Fruit fly (Drosophila melanogaster) whole organism, embryonic: ENCODE results near the gene CG6688.

ENCODE experiments used
- ATbp ChIP-seq: fragments of 200-800 bp; sonication (Bioruptor generic); optimal IDR thresholded peaks from 2 replicates; lab custom pipeline; 2017; ENCODE audit warnings: missing biosample characterization, mild to moderate bottlenecking, missing genetic modification characterization, missing genetic modification reagents
- Adf1 ChIP-seq: fragments of 200-800 bp; sonication (Bioruptor generic); IDR thresholded peaks from 2 replicates; pipeline ENCODE4 v1.3.6; 2022; ENCODE audit warnings: missing biosample characterization, missing genetic modification characterization
- Blimp-1 ChIP-seq: fragments of 200-800 bp; sonication (Bioruptor generic); optimal IDR thresholded peaks from 3 replicates; lab custom pipeline; 2018; ENCODE audit warnings: missing biosample characterization, missing genetic modification characterization, mild to moderate bottlenecking, moderate library complexity, missing genetic modification reagents
- CG10366 ChIP-seq: fragments of 200-800 bp; sonication (Bioruptor generic); IDR thresholded peaks from 2 replicates; pipeline ENCODE4 v1.3.6; 2022; ENCODE audit warnings: missing biosample characterization, missing genetic modification characterization
- CG10543 ChIP-seq: fragments of 200-800 bp; sonication (Bioruptor generic); optimal IDR thresholded peaks from 3 replicates; lab custom pipeline; 2017; ENCODE audit warnings: missing biosample characterization, mild to moderate bottlenecking, missing genetic modification characterization, moderate library complexity
- CG11695 ChIP-seq: fragments of 200-800 bp; sonication (Bioruptor generic); IDR thresholded peaks from 3 replicates; pipeline ENCODE4 v1.3.6; 2022; ENCODE audit warnings: missing biosample characterization, missing genetic modification characterization
- CG1233 ChIP-seq: fragments of 200-800 bp; sonication (Bioruptor generic); optimal IDR thresholded peaks from 4 replicates; lab custom pipeline; 2018; ENCODE audit warnings: missing biosample characterization, mild to moderate bottlenecking, missing genetic modification characterization
- CG14441 ChIP-seq: fragments of 200-800 bp; sonication (Bioruptor generic); IDR thresholded peaks from 2 replicates; pipeline ENCODE4 v1.3.6; 2022; ENCODE audit warnings: missing biosample characterization, missing genetic modification characterization
- CG14667 ChIP-seq: fragments of 200-800 bp; sonication (Bioruptor generic); IDR thresholded peaks from 2 replicates; pipeline ENCODE4 v1.3.6; 2022; ENCODE audit warnings: missing biosample characterization, missing genetic modification characterization
- CG14860 ChIP-seq: fragments of 200-800 bp; sonication (Bioruptor generic); IDR thresholded peaks from 3 replicates; pipeline ENCODE4 v1.3.6; 2022; ENCODE audit warnings: missing biosample characterization, missing genetic modification characterization; ENCODE audit not compliant: partially characterized antibody
- CG15514 ChIP-seq: fragments of 200-800 bp; sonication (Bioruptor generic); optimal IDR thresholded peaks from 3 replicates; lab custom pipeline; 2017; ENCODE audit warnings: missing biosample characterization, missing genetic modification characterization, mild to moderate bottlenecking, moderate library complexity, missing genetic modification reagents
- CG17186 ChIP-seq: fragments of 200-800 bp; sonication (Bioruptor generic); optimal IDR thresholded peaks from 3 replicates; lab custom pipeline; 2017; ENCODE audit warnings: missing biosample characterization, missing genetic modification reagents, missing genetic modification characterization
- CG18011 ChIP-seq: fragments of 200-800 bp; sonication (Bioruptor generic); optimal IDR thresholded peaks from 2 replicates; lab custom pipeline; 2017; ENCODE audit warnings: missing biosample characterization, missing genetic modification characterization, mild to moderate bottlenecking, moderate library complexity, missing genotype
- CG2129 ChIP-seq: fragments of 200-800 bp; sonication (Bioruptor generic); IDR thresholded peaks from 2 replicates; pipeline ENCODE4 v1.3.6; 2022; ENCODE audit warnings: missing biosample characterization, missing genetic modification characterization; ENCODE audit not compliant: partially characterized antibody
- CG2712 ChIP-seq: fragments of 200-800 bp; optimal IDR thresholded peaks from 3 replicates; lab custom pipeline; 2019; ENCODE audit warnings: missing biosample characterization, mild to moderate bottlenecking, missing genetic modification characterization, moderate library complexity
- CG30020 ChIP-seq: fragments of 200-800 bp; optimal IDR thresholded peaks from 2 replicates; lab custom pipeline; 2019; ENCODE audit warnings: missing biosample characterization, mild to moderate bottlenecking, missing genetic modification characterization, moderate library complexity
- CG31224 ChIP-seq: fragments of 200-800 bp; sonication (Bioruptor generic); IDR thresholded peaks from 2 replicates; pipeline ENCODE4 v1.3.6; 2022; ENCODE audit warnings: missing biosample characterization, missing genetic modification characterization
- CG32772 ChIP-seq: fragments of 200-800 bp; sonication (Bioruptor generic); IDR thresholded peaks from 2 replicates; pipeline ENCODE4 v1.3.6; 2022; ENCODE audit warnings: missing biosample characterization, missing genetic modification characterization
- CG3726 ChIP-seq: fragments of 200-800 bp; sonication (Bioruptor generic); IDR thresholded peaks from 3 replicates; pipeline ENCODE4, ENCODE4 v1.3.6; 2022; ENCODE audit warnings: missing biosample characterization, missing genetic modification characterization
- CG4328 ChIP-seq: fragments of 200-800 bp; sonication (Bioruptor generic); optimal IDR thresholded peaks from 3 replicates; lab custom pipeline; 2017; ENCODE audit warnings: missing biosample characterization, missing genetic modification reagents, missing genetic modification characterization
- CG4707 ChIP-seq: fragments of 200-800 bp; sonication (Bioruptor generic); optimal IDR thresholded peaks from 2 replicates; lab custom pipeline; 2018; ENCODE audit warnings: missing biosample characterization, mild to moderate bottlenecking, missing genetic modification characterization, moderate library complexity
- CG6813 ChIP-seq: fragments of 200-800 bp; sonication (Bioruptor generic); optimal IDR thresholded peaks from 2 replicates; lab custom pipeline; 2017; ENCODE audit warnings: missing biosample characterization, missing genetic modification characterization, mild to moderate bottlenecking, moderate library complexity, missing genetic modification reagents
- CG8765 ChIP-seq: fragments of 200-800 bp; sonication (Bioruptor generic); IDR thresholded peaks from 2 replicates; pipeline ENCODE4 v1.3.6; 2022; ENCODE audit warnings: missing biosample characterization, missing genetic modification characterization
- CG9437 ChIP-seq: fragments of 200-800 bp; sonication (Bioruptor generic); optimal IDR thresholded peaks from 2 replicates; lab custom pipeline; 2018; ENCODE audit warnings: missing biosample characterization, mild to moderate bottlenecking, missing genetic modification characterization
- CG9932 ChIP-seq: fragments of 200-800 bp; sonication (Bioruptor generic); IDR thresholded peaks from 2 replicates; pipeline ENCODE4 v1.3.6; 2022; ENCODE audit warnings: missing biosample characterization, missing genetic modification characterization
- CrebB ChIP-seq: fragments of 200-800 bp; sonication (Bioruptor generic); optimal IDR thresholded peaks from 3 replicates; lab custom pipeline; 2018; ENCODE audit warnings: missing biosample characterization, mild to moderate bottlenecking, missing genetic modification characterization
- D19B ChIP-seq: fragments of 200-800 bp; sonication (Bioruptor generic); optimal IDR thresholded peaks from 2 replicates; lab custom pipeline; 2017; ENCODE audit warnings: missing biosample characterization, mild to moderate bottlenecking, missing genetic modification characterization
- Fer3 ChIP-seq: fragments of 200-800 bp; sonication (Bioruptor generic); optimal IDR thresholded peaks from 2 replicates; lab custom pipeline; 2018; ENCODE audit warnings: missing biosample characterization, mild to moderate bottlenecking, missing genetic modification characterization, moderate library complexity
- Gug ChIP-seq: fragments of 200-800 bp; sonication (Bioruptor generic); IDR thresholded peaks from 4 replicates; pipeline ENCODE4 v1.3.6; 2022; ENCODE audit warnings: missing biosample characterization, missing genetic modification characterization
- HLH3B ChIP-seq: fragments of 200-800 bp; sonication (Bioruptor generic); IDR thresholded peaks from 2 replicates; pipeline ENCODE4 v1.3.6; 2022; ENCODE audit warnings: missing biosample characterization, missing genetic modification characterization
- Lim3 ChIP-seq: fragments of 200-800 bp; sonication (Bioruptor generic); IDR thresholded peaks from 2 replicates; pipeline ENCODE4 v1.3.6; 2022; ENCODE audit warnings: missing biosample characterization, missing genetic modification characterization
- MTF-1 ChIP-seq: fragments of 200-800 bp; sonication (Bioruptor generic); optimal IDR thresholded peaks from 2 replicates; lab custom pipeline; 2018; ENCODE audit warnings: missing biosample characterization, mild to moderate bottlenecking, missing genetic modification characterization, borderline replicate concordance
- Med ChIP-seq: fragments of 200-800 bp; sonication (Bioruptor generic); peaks from one replicate; lab custom pipeline; 2016; ENCODE audit warnings: missing biosample characterization, missing genetic modification characterization, mild to moderate bottlenecking, inconsistent platforms, moderate library complexity
- Side ChIP-seq: fragments of 200-800 bp; sonication (Bioruptor generic); optimal IDR thresholded peaks from 2 replicates; lab custom pipeline; 2016; ENCODE audit warnings: missing biosample characterization, missing genetic modification characterization
- Ssrp ChIP-seq: fragments of 200-800 bp; sonication (Bioruptor generic); optimal IDR thresholded peaks from 2 replicates; lab custom pipeline; 2018; ENCODE audit warnings: missing biosample characterization, mild to moderate bottlenecking, missing genetic modification characterization, moderate library complexity
- Trl ChIP-seq, 3 experiments: fragments of >200 bp in 2 of 3; fragments of 200-800 bp in 1 of 3; sonication (Bioruptor generic) in 1 of 3; optimal IDR thresholded peaks; 2 replicates in 1 of 3; 3 replicates in 2 of 3; lab custom pipeline; 2016 to 2017; ENCODE audit warnings: missing biosample characterization in 1 of 3, missing genetic modification characterization in 1 of 3
- caup ChIP-seq: fragments of 200-800 bp; sonication (Bioruptor generic); optimal IDR thresholded peaks from 3 replicates; lab custom pipeline; 2017; ENCODE audit warnings: missing biosample characterization, mild to moderate bottlenecking, missing genetic modification characterization, moderate library complexity; ENCODE audit not compliant: severe bottlenecking
- crp ChIP-seq, 2 experiments: fragments of 200-800 bp; sonication (Bioruptor generic); optimal IDR thresholded peaks; 2 replicates in 1 of 2; 3 replicates in 1 of 2; lab custom pipeline; 2017; ENCODE audit warnings: missing biosample characterization in 2 of 2, missing genetic modification characterization in 2 of 2, mild to moderate bottlenecking in 1 of 2, moderate library complexity in 1 of 2
- fru ChIP-seq: fragments of >200 bp; optimal IDR thresholded peaks from 2 replicates; lab custom pipeline; 2017
- gcm ChIP-seq: fragments of 200-800 bp; sonication (Bioruptor generic); optimal IDR thresholded peaks from 2 replicates; lab custom pipeline; 2019; ENCODE audit warnings: missing biosample characterization, mild to moderate bottlenecking, missing genetic modification characterization, moderate library complexity
- gem ChIP-seq: fragments of 200-800 bp; sonication (Bioruptor generic); optimal IDR thresholded peaks from 2 replicates; lab custom pipeline; 2019; ENCODE audit warnings: missing biosample characterization, mild to moderate bottlenecking, missing genetic modification characterization, moderate library complexity
- grn ChIP-seq: fragments of 200-800 bp; sonication (Bioruptor generic); optimal IDR thresholded peaks from 3 replicates; lab custom pipeline; 2017; ENCODE audit warnings: missing biosample characterization, missing genetic modification characterization
- insv ChIP-seq, 2 experiments: fragments of 200-800 bp; sonication (Bioruptor generic); optimal IDR thresholded peaks; 3 replicates each; lab custom pipeline; 2016 to 2018; ENCODE audit warnings: missing biosample characterization in 2 of 2, missing genetic modification characterization in 2 of 2
- pfk ChIP-seq: fragments of 200-800 bp; sonication (Bioruptor generic); optimal IDR thresholded peaks from 2 replicates; lab custom pipeline; 2018; ENCODE audit warnings: missing biosample characterization, mild to moderate bottlenecking, missing genetic modification characterization, moderate library complexity
- pzg ChIP-seq: fragments of 200-800 bp; sonication (Bioruptor generic); optimal IDR thresholded peaks from 3 replicates; lab custom pipeline; 2018; ENCODE audit warnings: missing biosample characterization, mild to moderate bottlenecking, missing genetic modification characterization, moderate library complexity
- row ChIP-seq: fragments of 200-800 bp; sonication (Bioruptor generic); IDR thresholded peaks from 3 replicates; pipeline ENCODE4 v1.3.6; 2022; ENCODE audit warnings: missing biosample characterization, missing genetic modification characterization
- sens ChIP-seq: fragments of 200-800 bp; sonication (Bioruptor generic); peaks from one replicate; lab custom pipeline; 2016; ENCODE audit warnings: missing biosample characterization, missing genetic modification characterization
- tio ChIP-seq: fragments of 200-800 bp; sonication (Bioruptor generic); optimal IDR thresholded peaks from 2 replicates; lab custom pipeline; 2017; ENCODE audit warnings: missing biosample characterization, missing genetic modification characterization, inconsistent platforms
- vvl ChIP-seq: fragments of 200-800 bp; sonication (Bioruptor generic); IDR thresholded peaks from 2 replicates; pipeline ENCODE4 v1.3.6; 2022; ENCODE audit warnings: missing biosample characterization, missing genetic modification characterization

Gene CG6688

dm6 chr3R:23026652-23027427, 14.6 kb downstream of the CG6688 start, which contains the start of gene lmd (continued):
- no peak for TF ChIP-seq insv (GFP tag; optimal IDR thresholded peaks at IDR 0.05; lab: Kevin White, UChicago)
- no peak for TF ChIP-seq CG3726
- no peak for TF ChIP-seq CG1233 (GFP tag; lab: Kevin White, UChicago)
- TF ChIP-seq CG14441 (GFP tag; lab: Robert Waterston, UW): no peak
- TF ChIP-seq tio (GFP tag; lab: Kevin White, UChicago): no peak
- no peak for TF ChIP-seq pzg (GFP tag; lab: Kevin White, UChicago)
- TF ChIP-seq CG17186 (GFP tag; lab: Kevin White, UChicago): no peak
- TF ChIP-seq pfk: no peak
- TF ChIP-seq gem (tag; lab: Kevin White, UChicago): peak; percentile 29
- TF ChIP-seq CG4707 (GFP tag; lab: Kevin White, UChicago): no peak
- no peak for TF ChIP-seq MTF-1
- no peak for TF ChIP-seq CG31224 (GFP tag; lab: Robert Waterston, UW)
- no peak for TF ChIP-seq CG15514
- TF ChIP-seq CG30020 (tag; lab: Kevin White, UChicago): no peak
- no peak for TF ChIP-seq CG4328 (GFP tag; lab: Kevin White, UChicago)
- TF ChIP-seq CG11695 (GFP tag; lab: Robert Waterston, UW): no peak
- no peak for TF ChIP-seq CG9932
- 0 out of 3 replicates have a peak, but pooled peaks have one; percentile 7 for TF ChIP-seq row
- TF ChIP-seq HLH3B: no peak
- TF ChIP-seq Gug: no peak
- TF ChIP-seq Lim3 (GFP tag; lab: Robert Waterston, UW): no peak
- no peak for TF ChIP-seq CG18011
- TF ChIP-seq crp (GFP tag; optimal IDR thresholded peaks at IDR 0.05; lab: Kevin White, UChicago): no peak
- TF ChIP-seq CG10543 (GFP tag; lab: Kevin White, UChicago): no peak
- TF ChIP-seq sens (GFP tag; lab: Kevin White, UChicago): peak; percentile 68
- TF ChIP-seq CG2712: peak; percentile 27
- TF ChIP-seq fru (lab: Kevin White, UChicago): no peak
- no peak for TF ChIP-seq CG2129 (GFP tag; lab: Robert Waterston, UW)
- TF ChIP-seq Fer3 (tag; lab: Kevin White, UChicago): no peak
- TF ChIP-seq Adf1 (GFP tag; lab: Robert Waterston, UW): peak; percentile 79
- no peak for TF ChIP-seq gcm (GFP tag; lab: Kevin White, UChicago)
- TF ChIP-seq CG8765: 0 out of 2 replicates have a peak, but pooled peaks have one; percentile 13
- TF ChIP-seq CG10366: no peak
- TF ChIP-seq grn (GFP tag; lab: Kevin White, UChicago): no peak
- no peak for TF ChIP-seq vvl (GFP tag; lab: Robert Waterston, UW)
- TF ChIP-seq ATbp (GFP tag; lab: Kevin White, UChicago): no peak
- TF ChIP-seq Blimp-1: no peak
- TF ChIP-seq Med: no peak
- TF ChIP-seq Side (GFP tag; lab: Kevin White, UChicago): no peak
- no peak for TF ChIP-seq CG14667 (GFP tag; lab: Robert Waterston, UW)
- TF ChIP-seq caup (GFP tag; lab: Kevin White, UChicago): no peak
- TF ChIP-seq Ssrp (tag; lab: Kevin White, UChicago): no peak
- no peak for TF ChIP-seq D19B (GFP tag; lab: Kevin White, UChicago)
- TF ChIP-seq Trl (optimal IDR thresholded peaks at IDR 0.05; lab: Kevin White, UChicago): no peak
- TF ChIP-seq Trl (GFP tag; optimal IDR thresholded peaks at IDR 0.05; lab: Kevin White, UChicago): no peak
- TF ChIP-seq CG6813 (GFP tag; lab: Kevin White, UChicago): no peak
- TF ChIP-seq CG14860 (GFP tag; lab: Robert Waterston, UW): no peak
- 0 out of 2 replicates have a peak, but pooled peaks have one; percentile 10 for TF ChIP-seq CG32772
- no peak for TF ChIP-seq CrebB (tag; lab: Kevin White, UChicago)
- TF ChIP-seq CG9437 (GFP tag; lab: Kevin White, UChicago): no peak
